Fruit fly (Drosophila melanogaster) whole organism, embryonic: ENCODE data around the gene CG32206.

Experiments
- Ada2b ChIP-seq: fragments of 200-800 bp; sonication (Bioruptor generic); IDR thresholded peaks from 2 replicates; pipeline ENCODE4 v1.3.6; 2022; ENCODE audit warnings: missing biosample characterization, missing genetic modification characterization
- Adf1 ChIP-seq: fragments of 200-800 bp; sonication (Bioruptor generic); IDR thresholded peaks from 2 replicates; pipeline ENCODE4 v1.3.6; 2022; ENCODE audit warnings: missing biosample characterization, missing genetic modification characterization
- CG10147 ChIP-seq: fragments of 200-800 bp; sonication (Bioruptor generic); optimal IDR thresholded peaks from 2 replicates; lab custom pipeline; 2019; ENCODE audit warnings: missing biosample characterization, mild to moderate bottlenecking, missing genetic modification characterization, moderate library complexity
- CG11504 ChIP-seq: fragments of 200-800 bp; sonication (Bioruptor generic); optimal IDR thresholded peaks from 3 replicates; lab custom pipeline; 2019; ENCODE audit warnings: missing biosample characterization, mild to moderate bottlenecking, missing genetic modification characterization, moderate library complexity
- CG12219 ChIP-seq: fragments of 200-800 bp; sonication (Bioruptor generic); optimal IDR thresholded peaks from 3 replicates; lab custom pipeline; 2018; ENCODE audit warnings: missing biosample characterization, mild to moderate bottlenecking, missing genetic modification characterization
- CG12769 ChIP-seq: fragments of 200-800 bp; sonication (Bioruptor generic); optimal IDR thresholded peaks from 2 replicates; lab custom pipeline; 2019; ENCODE audit warnings: missing biosample characterization, mild to moderate bottlenecking, missing genetic modification characterization, moderate library complexity
- CG14667 ChIP-seq: fragments of 200-800 bp; sonication (Bioruptor generic); IDR thresholded peaks from 2 replicates; pipeline ENCODE4 v1.3.6; 2022; ENCODE audit warnings: missing biosample characterization, missing genetic modification characterization
- CG15696 ChIP-seq: fragments of 200-800 bp; sonication (Bioruptor generic); optimal IDR thresholded peaks from 2 replicates; lab custom pipeline; 2019; ENCODE audit warnings: missing biosample characterization, mild to moderate bottlenecking, missing genetic modification characterization, moderate library complexity
- CG16815 ChIP-seq: fragments of 200-800 bp; sonication (Bioruptor generic); optimal IDR thresholded peaks from 3 replicates; lab custom pipeline; 2017; ENCODE audit warnings: missing biosample characterization, mild to moderate bottlenecking, missing genetic modification characterization
- CG17361 ChIP-seq: fragments of 200-800 bp; sonication (Bioruptor generic); IDR thresholded peaks from 3 replicates; pipeline ENCODE4 v1.3.6; 2022; ENCODE audit warnings: missing biosample characterization, missing genetic modification characterization
- CG17385 ChIP-seq: fragments of 200-800 bp; sonication (Bioruptor generic); optimal IDR thresholded peaks from 3 replicates; lab custom pipeline; 2018; ENCODE audit warnings: missing biosample characterization, mild to moderate bottlenecking, missing genetic modification characterization
- CG18764 ChIP-seq: fragments of 200-800 bp; sonication (Bioruptor generic); optimal IDR thresholded peaks from 3 replicates; lab custom pipeline; 2016; ENCODE audit warnings: missing biosample characterization, missing genetic modification characterization
- CG2678 ChIP-seq: fragments of 200-800 bp; sonication (Bioruptor generic); optimal IDR thresholded peaks from 3 replicates; lab custom pipeline; 2019; ENCODE audit warnings: missing biosample characterization, mild to moderate bottlenecking, missing genetic modification characterization, moderate library complexity
- CG30431 ChIP-seq: fragments of 200-800 bp; sonication (Bioruptor generic); optimal IDR thresholded peaks from 2 replicates; lab custom pipeline; 2017; ENCODE audit warnings: missing biosample characterization, missing genetic modification characterization
- CG32772 ChIP-seq: fragments of 200-800 bp; sonication (Bioruptor generic); IDR thresholded peaks from 2 replicates; pipeline ENCODE4 v1.3.6; 2022; ENCODE audit warnings: missing biosample characterization, missing genetic modification characterization
- CG3847 ChIP-seq: fragments of 200-800 bp; sonication (Bioruptor generic); IDR thresholded peaks from 2 replicates; pipeline ENCODE4 v1.3.6; 2022; ENCODE audit warnings: missing biosample characterization, missing genetic modification characterization
- CG8290 ChIP-seq, 3 experiments: fragments of 200-800 bp; sonication (Bioruptor generic); optimal IDR thresholded peaks; 2 replicates each; lab custom pipeline; 2016 to 2019; ENCODE audit warnings: missing biosample characterization in 3 of 3, missing genetic modification characterization in 3 of 3, mild to moderate bottlenecking in 2 of 3, moderate library complexity in 1 of 3
- CG8924 ChIP-seq: fragments of 200-800 bp; optimal IDR thresholded peaks from 3 replicates; lab custom pipeline; 2019; ENCODE audit warnings: missing biosample characterization, mild to moderate bottlenecking, missing genetic modification characterization, moderate library complexity
- CG9817 ChIP-seq: fragments of 200-800 bp; sonication (Bioruptor generic); optimal IDR thresholded peaks from 2 replicates; lab custom pipeline; 2018; ENCODE audit warnings: missing biosample characterization, mild to moderate bottlenecking, missing genetic modification characterization, moderate library complexity
- D19B ChIP-seq: fragments of 200-800 bp; sonication (Bioruptor generic); optimal IDR thresholded peaks from 2 replicates; lab custom pipeline; 2017; ENCODE audit warnings: missing biosample characterization, mild to moderate bottlenecking, missing genetic modification characterization
- Hr51 ChIP-seq, 2 experiments: fragments of 200-800 bp; sonication (Bioruptor generic); optimal IDR thresholded peaks; 2 replicates in 1 of 2; 3 replicates in 1 of 2; lab custom pipeline; 2016 to 2018; ENCODE audit warnings: missing biosample characterization in 2 of 2, missing genetic modification characterization in 2 of 2, mild to moderate bottlenecking in 1 of 2, moderate library complexity in 1 of 2
- Jarid2 ChIP-seq: fragments of 200-800 bp; sonication (Bioruptor generic); optimal IDR thresholded peaks from 3 replicates; lab custom pipeline; 2017; ENCODE audit warnings: mild to moderate bottlenecking, missing biosample characterization, missing genetic modification reagents, missing genetic modification characterization
- Neu2 ChIP-seq: fragments of 200-800 bp; sonication (Bioruptor generic); optimal IDR thresholded peaks from 3 replicates; lab custom pipeline; 2016; ENCODE audit warnings: missing biosample characterization, missing genetic modification characterization, borderline replicate concordance
- PHDP ChIP-seq: fragments of 200-800 bp; sonication (Bioruptor generic); optimal IDR thresholded peaks from 3 replicates; lab custom pipeline; 2018; ENCODE audit warnings: missing biosample characterization, mild to moderate bottlenecking, missing genetic modification characterization, moderate library complexity
- Sox100B ChIP-seq: fragments of 200-800 bp; sonication (Bioruptor generic); optimal IDR thresholded peaks from 3 replicates; lab custom pipeline; 2018; ENCODE audit warnings: missing biosample characterization, mild to moderate bottlenecking, missing genetic modification characterization
- Xrp1 ChIP-seq: fragments of 200-800 bp; sonication (Bioruptor generic); IDR thresholded peaks from 2 replicates; pipeline ENCODE4 v1.3.6; 2022; ENCODE audit warnings: missing biosample characterization, missing genetic modification characterization
- ase ChIP-seq: fragments of 200-800 bp; sonication (Bioruptor generic); IDR thresholded peaks from 3 replicates; pipeline ENCODE4 v1.3.6; 2022; ENCODE audit warnings: missing biosample characterization, missing genetic modification characterization
- crol ChIP-seq: fragments of 200-800 bp; sonication (Bioruptor generic); IDR thresholded peaks from 2 replicates; pipeline ENCODE4 v1.3.6; 2022; ENCODE audit warnings: missing biosample characterization, missing genetic modification characterization
- dm ChIP-seq: fragments of 200-800 bp; sonication (Bioruptor generic); optimal IDR thresholded peaks from 3 replicates; lab custom pipeline; 2016; ENCODE audit warnings: missing biosample characterization, missing genetic modification characterization
- dmrt11E ChIP-seq: fragments of 200-800 bp; sonication (Bioruptor generic); optimal IDR thresholded peaks from 3 replicates; lab custom pipeline; 2018; ENCODE audit warnings: missing biosample characterization, mild to moderate bottlenecking, missing genetic modification characterization, moderate library complexity
- dmrt99B ChIP-seq: fragments of 200-800 bp; sonication (Bioruptor generic); optimal IDR thresholded peaks from 2 replicates; lab custom pipeline; 2018; ENCODE audit warnings: missing biosample characterization, mild to moderate bottlenecking, missing genetic modification characterization, moderate library complexity
- fd102C ChIP-seq: fragments of 200-800 bp; sonication (Bioruptor generic); optimal IDR thresholded peaks from 2 replicates; lab custom pipeline; 2018; ENCODE audit warnings: missing biosample characterization, mild to moderate bottlenecking, missing genetic modification characterization, moderate library complexity
- gce ChIP-seq: fragments of 200-800 bp; sonication (Bioruptor generic); IDR thresholded peaks from 3 replicates; pipeline ENCODE4 v1.3.6; 2022; ENCODE audit warnings: missing biosample characterization, missing genetic modification characterization
- gcm ChIP-seq: fragments of 200-800 bp; sonication (Bioruptor generic); optimal IDR thresholded peaks from 2 replicates; lab custom pipeline; 2019; ENCODE audit warnings: missing biosample characterization, mild to moderate bottlenecking, missing genetic modification characterization, moderate library complexity
- gfzf ChIP-seq: fragments of 200-800 bp; sonication (Bioruptor generic); optimal IDR thresholded peaks from 2 replicates; lab custom pipeline; 2016; ENCODE audit warnings: missing biosample characterization, mild to moderate bottlenecking, missing genetic modification characterization, moderate library complexity
- hkb ChIP-seq, 2 experiments: fragments of 200-800 bp in 1 of 2; fragments of >200 bp in 1 of 2; sonication (Bioruptor generic) in 1 of 2; IDR thresholded peaks in 1 of 2; optimal IDR thresholded peaks in 1 of 2; 2 replicates each; pipeline versions ENCODE4 v1.3.6 to Lab custom; 2017 to 2022; ENCODE audit warnings: missing biosample characterization in 1 of 2, missing genetic modification characterization in 1 of 2
- lmd ChIP-seq: fragments of 200-800 bp; sonication (Bioruptor generic); IDR thresholded peaks from 2 replicates; pipeline ENCODE4 v1.3.6; 2022; ENCODE audit warnings: missing biosample characterization, missing genetic modification characterization
- mam ChIP-seq: fragments of 200-800 bp; sonication (Bioruptor generic); optimal IDR thresholded peaks from 3 replicates; lab custom pipeline; 2016; ENCODE audit warnings: missing biosample characterization, missing genetic modification characterization
- odd ChIP-seq: fragments of 200-800 bp; sonication (Bioruptor generic); optimal IDR thresholded peaks from 2 replicates; lab custom pipeline; 2017; ENCODE audit warnings: missing biosample characterization, mild to moderate bottlenecking, missing genetic modification characterization
- pnt ChIP-seq: fragments of 200-800 bp; sonication (Bioruptor generic); optimal IDR thresholded peaks from 3 replicates; lab custom pipeline; 2016; ENCODE audit warnings: missing biosample characterization, missing genetic modification characterization
- prd ChIP-seq, 3 experiments: fragments of >200 bp in 2 of 3; fragments of 200-800 bp in 1 of 3; sonication (Bioruptor generic) in 1 of 3; optimal IDR thresholded peaks in 2 of 3; IDR thresholded peaks in 1 of 3; 2 replicates in 2 of 3; 3 replicates in 1 of 3; pipeline versions ENCODE4 v1.3.6 to Lab custom; 2017 to 2022; ENCODE audit warnings: missing biosample characterization in 1 of 3, missing genetic modification characterization in 1 of 3
- sd ChIP-seq: fragments of 200-800 bp; sonication (Bioruptor generic); optimal IDR thresholded peaks from 3 replicates; lab custom pipeline; 2018; ENCODE audit warnings: missing biosample characterization, mild to moderate bottlenecking, missing genetic modification characterization, moderate library complexity
- sisA ChIP-seq: fragments of 200-800 bp; sonication (Bioruptor generic); IDR thresholded peaks from 2 replicates; pipeline ENCODE4 v1.3.6; 2022; ENCODE audit warnings: missing biosample characterization, missing genetic modification characterization
- sug ChIP-seq: fragments of 200-800 bp; optimal IDR thresholded peaks from 2 replicates; lab custom pipeline; 2019; ENCODE audit warnings: missing biosample characterization, mild to moderate bottlenecking, missing genetic modification characterization, moderate library complexity
- tap ChIP-seq: fragments of 200-800 bp; optimal IDR thresholded peaks from 3 replicates; lab custom pipeline; 2019; ENCODE audit warnings: missing biosample characterization, mild to moderate bottlenecking, missing genetic modification characterization, moderate library complexity
- tgo ChIP-seq: fragments of 200-800 bp; sonication (Bioruptor generic); IDR thresholded peaks from 3 replicates; pipeline ENCODE4 v1.3.6; 2022; ENCODE audit warnings: missing biosample characterization, missing genetic modification characterization
- tup ChIP-seq: fragments of 200-800 bp; sonication (Bioruptor generic); optimal IDR thresholded peaks from 2 replicates; lab custom pipeline; 2016; ENCODE audit warnings: missing biosample characterization, mild to moderate bottlenecking, missing genetic modification characterization, moderate library complexity
- unpg ChIP-seq: fragments of 200-800 bp; sonication (Bioruptor generic); optimal IDR thresholded peaks from 3 replicates; lab custom pipeline; 2018; ENCODE audit warnings: missing biosample characterization, mild to moderate bottlenecking, missing genetic modification characterization, moderate library complexity

The CG32206 gene

DNA sequence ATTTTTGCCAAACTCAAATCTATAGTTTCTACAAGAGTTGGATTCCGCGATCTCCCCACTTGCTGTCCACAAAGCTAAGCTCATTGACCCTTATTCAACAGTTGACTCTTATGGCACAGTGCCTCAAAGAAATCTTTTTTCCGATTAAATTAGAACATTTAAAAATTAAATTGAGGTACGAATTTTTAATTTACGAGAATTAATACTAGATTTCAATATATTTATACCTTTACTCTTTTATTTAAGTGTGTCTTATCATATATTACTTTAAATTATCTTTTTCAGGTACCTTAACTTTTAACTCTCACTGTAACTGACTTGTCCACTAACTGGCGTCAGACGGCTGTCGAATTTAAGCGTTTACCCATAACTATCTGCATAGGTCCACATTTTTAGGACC lies 74.5 kb downstream of the CG32206 start (continued):
- TF ChIP-seq mam (GFP tag; lab: Kevin White, UChicago), result peak; percentile 34
- TF ChIP-seq D19B (GFP tag; lab: Kevin White, UChicago), result no peak
- peak; percentile 30 for TF ChIP-seq Sox100B (GFP tag; lab: Kevin White, UChicago)
- peak; percentile 56 for TF ChIP-seq lmd (GFP tag; lab: Robert Waterston, UW)
- no peak for TF ChIP-seq tup (GFP tag; lab: Kevin White, UChicago)
- peak; percentile 67 for TF ChIP-seq Xrp1 (GFP tag; lab: Robert Waterston, UW)
- TF ChIP-seq CG12219 (GFP tag; lab: Kevin White, UChicago), result no peak
- no peak for TF ChIP-seq CG12769 (tag; lab: Kevin White, UChicago)
- no peak for TF ChIP-seq gfzf (GFP tag; lab: Kevin White, UChicago)
- TF ChIP-seq CG15696 (tag; lab: Kevin White, UChicago), result no peak
- TF ChIP-seq tgo, result peak; percentile 68
- TF ChIP-seq Jarid2, result no peak
- TF ChIP-seq CG14667 (GFP tag; lab: Robert Waterston, UW), result peak; percentile 66
- TF ChIP-seq tap, result peak; percentile 42
- peak; percentile 51 for TF ChIP-seq PHDP (tag; lab: Kevin White, UChicago)
- TF ChIP-seq dmrt11E (tag; lab: Kevin White, UChicago), result peak; percentile 45
- peak; percentile 33 for TF ChIP-seq CG9817 (tag; lab: Kevin White, UChicago)
- no peak for TF ChIP-seq sd
- TF ChIP-seq gcm (GFP tag; lab: Kevin White, UChicago), result peak; percentile 18
- no peak for TF ChIP-seq dm (GFP tag; lab: Kevin White, UChicago)
- TF ChIP-seq prd (optimal IDR thresholded peaks at IDR 0.05; lab: Kevin White, UChicago), result no peak
- peak; percentile 64; the same call in 2 of the 3 replicates for TF ChIP-seq prd (GFP tag; IDR thresholded peaks at IDR 0.05; lab: Robert Waterston, UW)
- no peak for TF ChIP-seq hkb (optimal IDR thresholded peaks at IDR 0.05; lab: Kevin White, UChicago)
- peak; percentile 31; the same call in 1 of the 2 replicates for TF ChIP-seq hkb (GFP tag; IDR thresholded peaks at IDR 0.05; lab: Robert Waterston, UW)
- TF ChIP-seq odd, result no peak
- 0 out of 3 replicates have a peak, but pooled peaks have one; percentile 39 for TF ChIP-seq ase (GFP tag; lab: Robert Waterston, UW)
- no peak for TF ChIP-seq sug
- TF ChIP-seq pnt (GFP tag; lab: Kevin White, UChicago), result no peak
- TF ChIP-seq CG10147 (GFP tag; lab: Kevin White, UChicago), result peak; percentile 48
- TF ChIP-seq Ada2b (GFP tag; lab: Robert Waterston, UW), result peak; percentile 48; the same call in 1 of the 2 replicates
- peak; percentile 43 for TF ChIP-seq CG8924 (tag; lab: Kevin White, UChicago)
- TF ChIP-seq CG30431, result no peak
- peak; percentile 1 for TF ChIP-seq CG8290 (GFP tag; optimal IDR thresholded peaks at IDR 0.05; lab: Kevin White, UChicago)
- TF ChIP-seq CG8290 (tag; optimal IDR thresholded peaks at IDR 0.05; lab: Kevin White, UChicago), result no peak
- no peak for TF ChIP-seq Neu2 (GFP tag; lab: Kevin White, UChicago)
- no peak for TF ChIP-seq CG18764
- TF ChIP-seq CG17361, result peak; percentile 64
- peak; percentile 56 for TF ChIP-seq CG2678
- peak; percentile 45; the same call in 1 of the 2 replicates for TF ChIP-seq sisA (GFP tag; lab: Robert Waterston, UW)
- peak; percentile 31; the same call in 1 of the 2 replicates for TF ChIP-seq CG3847 (GFP tag; lab: Robert Waterston, UW)
- no peak for TF ChIP-seq CG16815 (GFP tag; lab: Kevin White, UChicago)
- no peak for TF ChIP-seq crol (GFP tag; lab: Robert Waterston, UW)
- peak; percentile 65 for TF ChIP-seq unpg
- no peak for TF ChIP-seq fd102C
- no peak for TF ChIP-seq Adf1 (GFP tag; lab: Robert Waterston, UW)
- TF ChIP-seq gce (GFP tag; lab: Robert Waterston, UW), result 0 out of 3 replicates have a peak, but pooled peaks have one; percentile 21
- peak in 1 of 2 experiments; percentile 70 for TF ChIP-seq Hr51 (GFP tag; optimal IDR thresholded peaks at IDR 0.05; lab: Kevin White, UChicago)
- TF ChIP-seq CG32772 (GFP tag; lab: Robert Waterston, UW), result peak; percentile 54; the same call in 1 of the 2 replicates
- peak; percentile 75 for TF ChIP-seq dmrt99B (tag; lab: Kevin White, UChicago)
- TF ChIP-seq CG17385, result peak; percentile 35
- TF ChIP-seq CG11504, result peak; percentile 77
